Fruit fly (Drosophila melanogaster): ENCODE results near the gene nmdyn-D7.
"Not testable (repeated sequence)": the region's sequence is repeated elsewhere in the genome, so short reads cannot be mapped to it uniquely, and the experiment has no call there.

nmdyn-D7 gene

dm6 chr3R:9677734-9678341 is 1.9 kb upstream of the nmdyn-D7 start, which contains the start of gene p23:
p23 (plus strand) TSS chr3R:9677927.
- TF ChIP-seq CG17801 (GFP tag; optimal IDR thresholded peaks at IDR 0.05; ENCODE audit: partially characterized antibody), result no peak

- no peak for TF ChIP-seq CG17801 (GFP tag; optimal IDR thresholded peaks at IDR 0.05; ENCODE audit: partially characterized antibody)
These were observed 3.4 kb downstream of the nmdyn-D7 start for dm6 chr3R:9683064-9683682.

dm6 chr3R:9684125-9684524 is 4.4 kb downstream of the nmdyn-D7 start, which contains the start of gene CG9444:
CG9444 (minus strand) TSS chr3R:9684264.
- TF ChIP-seq CG17801 (GFP tag; optimal IDR thresholded peaks at IDR 0.05; ENCODE audit: partially characterized antibody), result no peak

- TF ChIP-seq CG17801 (GFP tag; optimal IDR thresholded peaks at IDR 0.05; ENCODE audit: partially characterized antibody), result not testable (repeated sequence)
These were observed 5.6 kb downstream of the nmdyn-D7 start, which contains the start of the genes eca and CG18542 for dm6 chr3R:9685376-9685775. eca (minus strand) TSS chr3R:9685476. CG18542 (plus strand) TSS chr3R:9685760.

dm6 chr3R:9692675-9693129 is 13.0 kb downstream of the nmdyn-D7 start, which contains the start of the genes Unc-115b, p24-2 and CG32939:
Unc-115b (minus strand) TSS chr3R:9692775.
p24-2 (minus strand) TSS chr3R:9692794.
CG32939 (plus strand) TSS chr3R:9693079.
- not testable (repeated sequence) for TF ChIP-seq CG17801 (GFP tag; optimal IDR thresholded peaks at IDR 0.05; ENCODE audit: partially characterized antibody)

dm6 chr3R:9694999-9695398 is 15.3 kb downstream of the nmdyn-D7 start:
- TF ChIP-seq CG17801 (GFP tag; optimal IDR thresholded peaks at IDR 0.05; ENCODE audit: partially characterized antibody), result no peak

dm6 chr3R:9700513-9700912 is 20.8 kb downstream of the nmdyn-D7 start:
- TF ChIP-seq CG17801 (GFP tag; optimal IDR thresholded peaks at IDR 0.05; ENCODE audit: partially characterized antibody), result no peak

- TF ChIP-seq CG17801 (GFP tag; optimal IDR thresholded peaks at IDR 0.05; ENCODE audit: partially characterized antibody), result no peak
These were observed 21.5 kb downstream of the nmdyn-D7 start for dm6 chr3R:9701148-9701703.

dm6 chr3R:9701897-9702296 is 22.2 kb downstream of the nmdyn-D7 start:
- no peak for TF ChIP-seq CG17801 (GFP tag; optimal IDR thresholded peaks at IDR 0.05; ENCODE audit: partially characterized antibody)

- TF ChIP-seq CG17801 (GFP tag; optimal IDR thresholded peaks at IDR 0.05; ENCODE audit: partially characterized antibody), result peak; percentile 72
These were observed 22.8 kb downstream of the nmdyn-D7 start for dm6 chr3R:9702567-9702966.

dm6 chr3R:9703273-9703672 is 23.5 kb downstream of the nmdyn-D7 start:
- TF ChIP-seq CG17801 (GFP tag; optimal IDR thresholded peaks at IDR 0.05; ENCODE audit: partially characterized antibody), result no peak

dm6 chr3R:9704183-9705007 is 24.7 kb downstream of the nmdyn-D7 start:
- no peak for TF ChIP-seq CG17801 (GFP tag; optimal IDR thresholded peaks at IDR 0.05; ENCODE audit: partially characterized antibody)

dm6 chr3R:9705008-9705628 is 25.4 kb downstream of the nmdyn-D7 start, which contains the start of gene Unc-115a:
Unc-115a (minus strand) TSS chr3R:9705417.
- TF ChIP-seq CG17801 (GFP tag; optimal IDR thresholded peaks at IDR 0.05; ENCODE audit: partially characterized antibody), result peak; percentile 55

- TF ChIP-seq CG17801 (GFP tag; optimal IDR thresholded peaks at IDR 0.05; ENCODE audit: partially characterized antibody), result no peak
These were observed 30.5 kb downstream of the nmdyn-D7 start for dm6 chr3R:9710228-9710627.
